Fruit fly (Drosophila melanogaster) whole organism, embryonic: ENCODE data around the gene CG34126.
A peak's percentile ranks its signal among the peaks of the same experiment; 100 is the strongest.

Source experiments
- Aef1 ChIP-seq: fragments of 200-800 bp; sonication (Bioruptor generic); IDR thresholded peaks from 3 replicates; pipeline ENCODE4 v1.3.6; 2022; ENCODE audit warnings: missing biosample characterization, missing genetic modification characterization
- Atf6 ChIP-seq: fragments of 200-800 bp; sonication (Bioruptor generic); IDR thresholded peaks from 2 replicates; pipeline ENCODE4 v1.3.6; 2022; ENCODE audit warnings: missing biosample characterization, missing genetic modification characterization
- B-H2 ChIP-seq: fragments of 200-800 bp; sonication (Bioruptor generic); optimal IDR thresholded peaks from 2 replicates; lab custom pipeline; 2018; ENCODE audit warnings: missing biosample characterization, mild to moderate bottlenecking, missing genetic modification characterization
- Bgb ChIP-seq: fragments of 200-800 bp; sonication (Bioruptor generic); IDR thresholded peaks from 2 replicates; pipeline ENCODE4 v1.3.6; 2022; ENCODE audit warnings: missing biosample characterization, missing genetic modification characterization; ENCODE audit not compliant: partially characterized antibody
- BtbVII ChIP-seq: fragments of 200-800 bp; sonication (Bioruptor generic); optimal IDR thresholded peaks from 3 replicates; lab custom pipeline; 2017; ENCODE audit warnings: missing biosample characterization, mild to moderate bottlenecking, missing genetic modification characterization
- CG10274 ChIP-seq: fragments of 200-800 bp; sonication (Bioruptor generic); optimal IDR thresholded peaks from 3 replicates; lab custom pipeline; 2017; ENCODE audit warnings: missing biosample characterization, mild to moderate bottlenecking, missing genetic modification characterization
- CG12391 ChIP-seq: fragments of 200-800 bp; sonication (Bioruptor generic); optimal IDR thresholded peaks from 3 replicates; lab custom pipeline; 2018; ENCODE audit warnings: missing biosample characterization, mild to moderate bottlenecking, missing genetic modification characterization, moderate library complexity
- CG12659 ChIP-seq: fragments of 200-800 bp; sonication (Bioruptor generic); optimal IDR thresholded peaks from 3 replicates; lab custom pipeline; 2017; ENCODE audit warnings: mild to moderate bottlenecking, missing biosample characterization, missing genetic modification reagents, missing genetic modification characterization
- CG13424 ChIP-seq: fragments of 200-800 bp; sonication (Bioruptor generic); optimal IDR thresholded peaks from 2 replicates; lab custom pipeline; 2019; ENCODE audit warnings: missing biosample characterization, mild to moderate bottlenecking, missing genetic modification characterization, moderate library complexity
- CG17385 ChIP-seq: fragments of 200-800 bp; sonication (Bioruptor generic); optimal IDR thresholded peaks from 3 replicates; lab custom pipeline; 2018; ENCODE audit warnings: missing biosample characterization, mild to moderate bottlenecking, missing genetic modification characterization
- CG17802 ChIP-seq: fragments of 200-800 bp; sonication (Bioruptor generic); optimal IDR thresholded peaks from 2 replicates; lab custom pipeline; 2018; ENCODE audit warnings: missing biosample characterization, mild to moderate bottlenecking, missing genetic modification characterization, moderate library complexity
- CG2120 ChIP-seq: fragments of 200-800 bp; sonication (Bioruptor generic); optimal IDR thresholded peaks from 3 replicates; lab custom pipeline; 2016; ENCODE audit warnings: missing biosample characterization, missing genetic modification characterization
- CG2712 ChIP-seq: fragments of 200-800 bp; optimal IDR thresholded peaks from 3 replicates; lab custom pipeline; 2019; ENCODE audit warnings: missing biosample characterization, mild to moderate bottlenecking, missing genetic modification characterization, moderate library complexity
- CG30020 ChIP-seq: fragments of 200-800 bp; optimal IDR thresholded peaks from 2 replicates; lab custom pipeline; 2019; ENCODE audit warnings: missing biosample characterization, mild to moderate bottlenecking, missing genetic modification characterization, moderate library complexity
- CG30431 ChIP-seq: fragments of 200-800 bp; sonication (Bioruptor generic); optimal IDR thresholded peaks from 2 replicates; lab custom pipeline; 2017; ENCODE audit warnings: missing biosample characterization, missing genetic modification characterization
- CG34224 ChIP-seq: fragments of 200-800 bp; sonication (Bioruptor generic); IDR thresholded peaks from 3 replicates; pipeline ENCODE4 v1.3.6; 2022; ENCODE audit warnings: missing biosample characterization, missing genetic modification characterization; ENCODE audit not compliant: partially characterized antibody
- CG34422 ChIP-seq: fragments of 200-800 bp; sonication (Bioruptor generic); IDR thresholded peaks from 3 replicates; pipeline ENCODE4 v1.3.6; 2022; ENCODE audit warnings: missing biosample characterization, missing genetic modification characterization
- CG6689 ChIP-seq: fragments of 200-800 bp; sonication (Bioruptor generic); IDR thresholded peaks from 2 replicates; pipeline ENCODE4 v1.3.6; 2022; ENCODE audit warnings: missing biosample characterization, missing genetic modification characterization
- CG9932 ChIP-seq: fragments of 200-800 bp; sonication (Bioruptor generic); IDR thresholded peaks from 2 replicates; pipeline ENCODE4 v1.3.6; 2022; ENCODE audit warnings: missing biosample characterization, missing genetic modification characterization
- CHES-1-like ChIP-seq: fragments of 200-800 bp; sonication (Bioruptor generic); optimal IDR thresholded peaks from 2 replicates; lab custom pipeline; 2016; ENCODE audit warnings: missing biosample characterization, missing genetic modification characterization
- CTCF ChIP-seq: fragments of 200-800 bp; sonication (Bioruptor generic); optimal IDR thresholded peaks from 2 replicates; lab custom pipeline; 2017; ENCODE audit warnings: missing biosample characterization, mild to moderate bottlenecking, missing genetic modification characterization, moderate library complexity
- CoRest ChIP-seq: fragments of 200-800 bp; sonication (Bioruptor generic); optimal IDR thresholded peaks from 3 replicates; lab custom pipeline; 2018; ENCODE audit warnings: missing biosample characterization, mild to moderate bottlenecking, missing genetic modification characterization, moderate library complexity
- Dad ChIP-seq: fragments of 200-800 bp; sonication (Bioruptor generic); optimal IDR thresholded peaks from 3 replicates; lab custom pipeline; 2016; ENCODE audit warnings: missing biosample characterization, missing genetic modification characterization
- Dip3 ChIP-seq: fragments of 200-800 bp; sonication (Bioruptor generic); optimal IDR thresholded peaks from 3 replicates; lab custom pipeline; 2016; ENCODE audit warnings: missing biosample characterization, missing genetic modification characterization
- Doc3 ChIP-seq: fragments of 200-800 bp; sonication (Bioruptor generic); IDR thresholded peaks from 3 replicates; pipeline ENCODE4 v1.3.6; 2022; ENCODE audit warnings: missing biosample characterization, missing genetic modification characterization; ENCODE audit not compliant: partially characterized antibody
- Dp ChIP-seq: fragments of 200-800 bp; sonication (Bioruptor generic); optimal IDR thresholded peaks from 2 replicates; lab custom pipeline; 2018; ENCODE audit warnings: missing biosample characterization, mild to moderate bottlenecking, missing genetic modification characterization, moderate library complexity
- E2f2 ChIP-seq: fragments of 200-800 bp; sonication (Bioruptor generic); IDR thresholded peaks from 2 replicates; pipeline ENCODE4 v1.3.6; 2022; ENCODE audit warnings: missing biosample characterization, missing genetic modification characterization
- Ets97D ChIP-seq: fragments of 200-800 bp; sonication (Bioruptor generic); optimal IDR thresholded peaks from 3 replicates; lab custom pipeline; 2016; ENCODE audit warnings: missing biosample characterization, missing genetic modification characterization
- Fer3 ChIP-seq: fragments of 200-800 bp; sonication (Bioruptor generic); optimal IDR thresholded peaks from 2 replicates; lab custom pipeline; 2018; ENCODE audit warnings: missing biosample characterization, mild to moderate bottlenecking, missing genetic modification characterization, moderate library complexity
- HmgD ChIP-seq: fragments of 200-800 bp; sonication (Bioruptor generic); optimal IDR thresholded peaks from 3 replicates; lab custom pipeline; 2016; ENCODE audit warnings: missing biosample characterization, missing genetic modification characterization
- HmgZ ChIP-seq: fragments of 200-800 bp; sonication (Bioruptor generic); optimal IDR thresholded peaks from 2 replicates; lab custom pipeline; 2018; ENCODE audit warnings: missing biosample characterization, mild to moderate bottlenecking, missing genetic modification characterization
- Opbp ChIP-seq: fragments of 200-800 bp; sonication (Bioruptor generic); IDR thresholded peaks from 3 replicates; pipeline ENCODE4 v1.3.6; 2022; ENCODE audit warnings: missing biosample characterization, missing genetic modification characterization; ENCODE audit not compliant: partially characterized antibody
- Ptx1 ChIP-seq: fragments of 200-800 bp; sonication (Bioruptor generic); IDR thresholded peaks from 2 replicates; pipeline ENCODE4 v1.3.6; 2022; ENCODE audit warnings: missing biosample characterization, missing genetic modification characterization
- Scr ChIP-seq: fragments of 200-800 bp; sonication (Bioruptor generic); IDR thresholded peaks from 2 replicates; pipeline ENCODE4 v1.3.6; 2022; ENCODE audit warnings: missing biosample characterization, missing genetic modification characterization; ENCODE audit not compliant: partially characterized antibody
- Side ChIP-seq: fragments of 200-800 bp; sonication (Bioruptor generic); optimal IDR thresholded peaks from 2 replicates; lab custom pipeline; 2016; ENCODE audit warnings: missing biosample characterization, missing genetic modification characterization
- Trl ChIP-seq, 3 experiments: fragments of >200 bp in 2 of 3; fragments of 200-800 bp in 1 of 3; sonication (Bioruptor generic) in 1 of 3; optimal IDR thresholded peaks; 2 replicates in 1 of 3; 3 replicates in 2 of 3; lab custom pipeline; 2016 to 2017; ENCODE audit warnings: missing biosample characterization in 1 of 3, missing genetic modification characterization in 1 of 3
- Xbp1 ChIP-seq: fragments of 200-800 bp; sonication (Bioruptor generic); optimal IDR thresholded peaks from 3 replicates; lab custom pipeline; 2016; ENCODE audit warnings: missing biosample characterization, mild to moderate bottlenecking, missing genetic modification characterization
- bcd ChIP-seq: fragments of 200-800 bp; sonication (Bioruptor generic); optimal IDR thresholded peaks from 2 replicates; lab custom pipeline; 2017; ENCODE audit warnings: missing biosample characterization, mild to moderate bottlenecking, missing genetic modification characterization
- dysf ChIP-seq: fragments of 200-800 bp; sonication (Bioruptor generic); IDR thresholded peaks from 3 replicates; pipeline ENCODE4 v1.3.6; 2022; ENCODE audit warnings: missing biosample characterization, missing genetic modification characterization
- lola ChIP-seq, 3 experiments: fragments of >200 bp in 2 of 3; fragments of 200-800 bp in 1 of 3; sonication (Bioruptor generic) in 1 of 3; optimal IDR thresholded peaks; 2 replicates each; lab custom pipeline; 2017 to 2019; ENCODE audit warnings: missing biosample characterization in 3 of 3, missing genetic modification characterization in 3 of 3, mild to moderate bottlenecking in 1 of 3, moderate library complexity in 1 of 3
- mam ChIP-seq: fragments of 200-800 bp; sonication (Bioruptor generic); optimal IDR thresholded peaks from 3 replicates; lab custom pipeline; 2016; ENCODE audit warnings: missing biosample characterization, missing genetic modification characterization
- mld ChIP-seq: fragments of 200-800 bp; sonication (Bioruptor generic); IDR thresholded peaks from 3 replicates; pipeline ENCODE4 v1.3.6; 2022; ENCODE audit warnings: missing biosample characterization, missing genetic modification characterization; ENCODE audit not compliant: partially characterized antibody
- phol ChIP-seq: fragments of 200-800 bp; sonication (Bioruptor generic); optimal IDR thresholded peaks from 3 replicates; lab custom pipeline; 2018; ENCODE audit warnings: missing biosample characterization, mild to moderate bottlenecking, missing genetic modification characterization, moderate library complexity
- row ChIP-seq: fragments of 200-800 bp; sonication (Bioruptor generic); IDR thresholded peaks from 3 replicates; pipeline ENCODE4 v1.3.6; 2022; ENCODE audit warnings: missing biosample characterization, missing genetic modification characterization
- stwl ChIP-seq: fragments of 200-800 bp; sonication (Bioruptor generic); optimal IDR thresholded peaks from 3 replicates; lab custom pipeline; 2018; ENCODE audit warnings: missing biosample characterization, mild to moderate bottlenecking, missing genetic modification characterization, moderate library complexity
- sug ChIP-seq: fragments of 200-800 bp; optimal IDR thresholded peaks from 2 replicates; lab custom pipeline; 2019; ENCODE audit warnings: missing biosample characterization, mild to moderate bottlenecking, missing genetic modification characterization, moderate library complexity
- trem ChIP-seq: fragments of 200-800 bp; optimal IDR thresholded peaks from 3 replicates; lab custom pipeline; 2019; ENCODE audit warnings: missing biosample characterization, mild to moderate bottlenecking, missing genetic modification characterization, moderate library complexity
- unpg ChIP-seq: fragments of 200-800 bp; sonication (Bioruptor generic); optimal IDR thresholded peaks from 3 replicates; lab custom pipeline; 2018; ENCODE audit warnings: missing biosample characterization, mild to moderate bottlenecking, missing genetic modification characterization, moderate library complexity

Gene CG34126

DNA sequence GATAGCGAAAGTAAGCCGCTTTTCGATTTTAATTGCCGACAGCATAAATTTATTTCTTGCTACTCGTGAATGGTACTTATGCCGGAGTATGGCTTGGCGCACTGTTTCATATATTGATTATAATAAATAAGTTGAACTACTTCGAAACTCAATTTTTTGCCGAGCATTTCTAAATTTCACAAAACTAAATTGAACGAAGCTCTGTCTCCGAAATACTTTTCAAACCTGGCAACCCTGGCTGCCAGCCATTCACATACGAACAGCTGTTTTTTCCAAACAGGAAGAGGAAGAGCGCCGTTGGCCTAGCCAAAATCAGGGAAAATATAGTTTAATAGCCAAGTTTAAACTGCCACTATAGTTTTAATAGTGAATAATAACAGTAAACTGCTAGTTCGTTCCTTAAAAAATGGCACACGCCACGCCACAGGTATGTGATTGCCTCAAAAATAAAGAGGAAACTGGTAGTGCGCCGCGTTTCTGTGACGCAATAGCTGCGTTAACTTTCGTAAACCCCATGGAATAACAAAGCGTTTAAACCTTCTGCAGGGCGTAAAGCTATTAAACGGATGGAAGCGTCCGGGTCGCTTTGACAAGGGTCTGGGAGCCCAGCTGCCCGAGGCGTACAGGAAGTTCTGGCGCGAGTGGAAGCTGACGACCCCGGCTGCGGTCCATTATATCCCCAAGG, 7.5 kb upstream of the CG34126 start, which contains the start of gene mRpL28 (continued):
- peak; percentile 14 for TF ChIP-seq BtbVII (GFP tag; lab: Kevin White, UChicago)
- no peak for TF ChIP-seq Fer3 (tag; lab: Kevin White, UChicago)
- TF ChIP-seq CG34224 (GFP tag; lab: Robert Waterston, UW): peak; percentile 71
- TF ChIP-seq CG34422 (GFP tag; lab: Robert Waterston, UW): peak; percentile 11; the same call in 1 of the 3 replicates
- TF ChIP-seq phol (tag; lab: Kevin White, UChicago): peak; percentile 70
- no peak for TF ChIP-seq mam (GFP tag; lab: Kevin White, UChicago)
- peak; percentile 43 for TF ChIP-seq B-H2 (GFP tag; lab: Kevin White, UChicago)
- TF ChIP-seq CG17385 (GFP tag; lab: Kevin White, UChicago): peak; percentile 98
- peak; percentile 27 for TF ChIP-seq CHES-1-like
- peak; percentile 41 for TF ChIP-seq CG2712
- no peak; the same call in 1 of the 2 replicates for TF ChIP-seq Atf6 (GFP tag; lab: Robert Waterston, UW)
- TF ChIP-seq Side (GFP tag; lab: Kevin White, UChicago): no peak
- peak; percentile 74 for TF ChIP-seq row (GFP tag; lab: Robert Waterston, UW)
- no peak for TF ChIP-seq Trl (optimal IDR thresholded peaks at IDR 0.05; lab: Kevin White, UChicago)
- peak; percentile 15 for TF ChIP-seq Trl (GFP tag; optimal IDR thresholded peaks at IDR 0.05; lab: Kevin White, UChicago)
- TF ChIP-seq Opbp (GFP tag; lab: Robert Waterston, UW): peak; percentile 40; the same call in 1 of the 3 replicates
- 0 out of 2 replicates have a peak, but pooled peaks have one; percentile 7 for TF ChIP-seq E2f2 (GFP tag; lab: Robert Waterston, UW)
- TF ChIP-seq CTCF (GFP tag; lab: Kevin White, UChicago): peak; percentile 3
- TF ChIP-seq sug (tag; lab: Kevin White, UChicago): peak; percentile 48
- TF ChIP-seq Dip3: peak; percentile 26
- peak; percentile 58 for TF ChIP-seq CG2120 (GFP tag; lab: Kevin White, UChicago)
- TF ChIP-seq Bgb: peak; percentile 10; the same call in 1 of the 2 replicates
- peak; percentile 11 for TF ChIP-seq Dp (GFP tag; lab: Kevin White, UChicago)
- TF ChIP-seq Dad (GFP tag; lab: Kevin White, UChicago): no peak
- TF ChIP-seq bcd (GFP tag; lab: Kevin White, UChicago): no peak
- no peak for TF ChIP-seq dysf
- TF ChIP-seq CG17802 (tag; lab: Kevin White, UChicago): peak; percentile 4
- peak; percentile 58 for TF ChIP-seq CG12659
- TF ChIP-seq CoRest (tag; lab: Kevin White, UChicago): peak; percentile 26
- no peak for TF ChIP-seq mld (GFP tag; lab: Robert Waterston, UW)
- peak; percentile 39 for TF ChIP-seq CG30020
- peak; percentile 40 for TF ChIP-seq CG12391 (tag; lab: Kevin White, UChicago)
- TF ChIP-seq CG13424 (tag; lab: Kevin White, UChicago): peak; percentile 44
- TF ChIP-seq CG9932 (GFP tag; lab: Robert Waterston, UW): peak; percentile 67
- TF ChIP-seq Doc3 (GFP tag; lab: Robert Waterston, UW): peak; percentile 21; the same call in 1 of the 3 replicates
- no peak for TF ChIP-seq Xbp1 (GFP tag; lab: Kevin White, UChicago)
- TF ChIP-seq HmgD (GFP tag; lab: Kevin White, UChicago): no peak
- 0 out of 2 replicates have a peak, but pooled peaks have one; percentile 36 for TF ChIP-seq Ptx1 (GFP tag; lab: Robert Waterston, UW)
- peak; percentile 44; the same call in 1 of the 2 replicates for TF ChIP-seq Scr (GFP tag; lab: Robert Waterston, UW)
- no peak for TF ChIP-seq CG30431
- TF ChIP-seq unpg (GFP tag; lab: Kevin White, UChicago): peak; percentile 20
- peak in 1 of 3 experiments; percentile 0 for TF ChIP-seq lola (GFP tag; optimal IDR thresholded peaks at IDR 0.05; lab: Kevin White, UChicago)
- TF ChIP-seq Ets97D (GFP tag; lab: Kevin White, UChicago): peak; percentile 30
- peak; percentile 49 for TF ChIP-seq trem (tag; lab: Kevin White, UChicago)
- peak; percentile 92 for TF ChIP-seq stwl (tag; lab: Kevin White, UChicago)
- 0 out of 2 replicates have a peak, but pooled peaks have one; percentile 4 for TF ChIP-seq CG6689
- no peak for TF ChIP-seq CG10274 (GFP tag; lab: Kevin White, UChicago)
- TF ChIP-seq Aef1 (GFP tag; lab: Robert Waterston, UW): no peak
- TF ChIP-seq HmgZ (tag; lab: Kevin White, UChicago): peak; percentile 57
